Worm (Caenorhabditis elegans): ENCODE measurements around the gene nhr-21.

- TF ChIP-seq unc-86 (tag; optimal IDR thresholded peaks at IDR 0.05) (no peak), rnt-1 (tag; optimal IDR thresholded peaks at IDR 0.05) (no peak), gmeb-2 (tag; optimal IDR thresholded peaks at IDR 0.05) (no peak), unc-42 (tag; optimal IDR thresholded peaks at IDR 0.05) (no peak), ceh-22 (tag; optimal IDR thresholded peaks at IDR 0.05) (no peak), fkh-10 (GFP tag; optimal IDR thresholded peaks at IDR 0.05) (no peak), ama-1 (optimal IDR thresholded peaks at IDR 0.05) (no peak), nhr-11 (tag; optimal IDR thresholded peaks at IDR 0.05) (no peak), ceh-45 (GFP tag; IDR thresholded peaks at IDR 0.05) (no peak)
Observed at ce11 chrII:7345858-7346257, 6.8 kb downstream of the nhr-21 start.

Data from whole organism, late embryonic.